Fruit fly (Drosophila melanogaster): ENCODE results near the gene Prosbeta2.

DNA sequence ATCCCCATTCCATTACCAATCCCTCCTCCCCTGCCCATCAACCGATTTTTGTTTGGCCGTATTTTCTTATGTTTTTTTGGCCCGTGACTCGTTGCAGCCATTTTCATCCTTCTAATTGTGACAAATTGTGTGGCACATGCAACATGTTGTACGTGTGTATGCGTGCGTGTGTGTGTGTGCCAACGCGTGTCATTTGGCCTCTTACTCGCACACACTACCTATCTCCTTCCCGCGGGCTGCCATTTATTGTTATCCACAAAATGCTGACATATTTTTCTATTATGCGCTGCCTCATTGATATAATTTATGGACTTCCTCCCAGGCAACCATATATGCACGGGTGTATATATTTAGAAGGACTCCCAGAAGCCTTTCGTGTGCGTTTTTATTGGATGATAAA is 32.0 kb downstream of the Prosbeta2 start:
- TF ChIP-seq Mnt (GFP tag; optimal IDR thresholded peaks at IDR 0.05) (no peak), Hr96 (GFP tag; optimal IDR thresholded peaks at IDR 0.05) (no peak), cnc (optimal IDR thresholded peaks at IDR 0.05) (no peak), bab1 (GFP tag; optimal IDR thresholded peaks at IDR 0.05) (no peak), CG33017 (tag; optimal IDR thresholded peaks at IDR 0.05) (no peak), CG1620 (GFP tag; optimal IDR thresholded peaks at IDR 0.05) (no peak), pad (GFP tag; optimal IDR thresholded peaks at IDR 0.05) (no peak)

All from whole organism, adult.